Fruit fly (Drosophila melanogaster): Measurements from ENCODE around the gene Kap-alpha1.
A peak's percentile ranks its signal among the peaks of the same experiment; 100 is the strongest.

Kap-alpha1 gene

DNA sequence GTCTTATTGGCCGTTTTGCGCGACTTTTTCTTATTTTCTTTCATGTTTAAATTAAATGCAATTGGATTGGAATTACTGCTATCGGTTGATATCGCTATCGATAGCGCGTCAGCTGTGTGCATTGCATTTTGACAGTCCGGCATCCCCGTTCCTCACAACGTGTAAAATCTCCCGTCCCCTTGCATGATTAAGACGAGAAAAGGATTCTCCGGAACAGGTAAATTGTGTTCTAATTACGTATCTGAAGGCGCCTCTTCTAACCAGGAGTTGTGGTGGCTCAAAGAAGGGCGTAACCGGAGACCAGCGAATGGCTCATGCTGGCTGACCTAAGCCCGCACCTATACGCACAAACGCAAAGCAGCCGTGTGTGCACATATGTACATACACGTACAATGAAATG is at the start of gene Kap-alpha1, which contains the start of gene CG14104 (continued):
- TF ChIP-seq CG13424 (tag; optimal IDR thresholded peaks at IDR 0.05) (no peak), esg (GFP tag; conservative IDR thresholded peaks at IDR 0.05) (no peak), CG10959 (GFP tag; IDR thresholded peaks at IDR 0.05) (no peak), odd (GFP tag; optimal IDR thresholded peaks at IDR 0.05) (no peak), grau (tag; optimal IDR thresholded peaks at IDR 0.05) (no peak), CG11560 (tag; IDR thresholded peaks at IDR 0.05) (no peak), Oaz (GFP tag; IDR thresholded peaks at IDR 0.05) (no peak), CG10274 (GFP tag; optimal IDR thresholded peaks at IDR 0.05) (no peak), CG17328 (GFP tag; IDR thresholded peaks at IDR 0.05) (no peak), nau (GFP tag; optimal IDR thresholded peaks at IDR 0.05) (no peak), inv (GFP tag; IDR thresholded peaks at IDR 0.05; ENCODE audit: partially characterized antibody) (peak; percentile 46; the same call in 1 of the 2 replicates), emc (GFP tag; optimal IDR thresholded peaks at IDR 0.05) (no peak), bab2 (GFP tag; optimal IDR thresholded peaks at IDR 0.05) (no peak), B-H2 (GFP tag; optimal IDR thresholded peaks at IDR 0.05) (no peak), lilli (GFP tag; optimal IDR thresholded peaks at IDR 0.05) (no peak), unc-4 (GFP tag; IDR thresholded peaks at IDR 0.05; ENCODE audit: partially characterized antibody) (peak; percentile 70), CG11696 (GFP tag; IDR thresholded peaks at IDR 0.05) (no peak), Gug (GFP tag; IDR thresholded peaks at IDR 0.05) (no peak), Atf3 (GFP tag; optimal IDR thresholded peaks at IDR 0.05) (no peak), nom (GFP tag; optimal IDR thresholded peaks at IDR 0.05) (peak; percentile 24), B-H1 (GFP tag; IDR thresholded peaks at IDR 0.05) (no peak), CG12744 (GFP tag; optimal IDR thresholded peaks at IDR 0.05) (no peak), Ptx1 (GFP tag; IDR thresholded peaks at IDR 0.05) (no peak), CG3163 (GFP tag; optimal IDR thresholded peaks at IDR 0.05) (no peak), nmo (GFP tag; optimal IDR thresholded peaks at IDR 0.05) (no peak), Atf6 (GFP tag; IDR thresholded peaks at IDR 0.05) (no peak), nerfin-1 (tag; optimal IDR thresholded peaks at IDR 0.05) (no peak), ken (GFP tag; IDR thresholded peaks at IDR 0.05) (no peak), CG31388 (GFP tag; optimal IDR thresholded peaks at IDR 0.05) (no peak), CG34422 (GFP tag; IDR thresholded peaks at IDR 0.05) (peak; percentile 45; the same call in 1 of the 3 replicates), sr (GFP tag; IDR thresholded peaks at IDR 0.05) (no peak), corto (GFP tag; optimal IDR thresholded peaks at IDR 0.05) (no peak), CG15269 (tag; optimal IDR thresholded peaks at IDR 0.05) (no peak), CG4328 (GFP tag; optimal IDR thresholded peaks at IDR 0.05) (no peak), Hmx (GFP tag; optimal IDR thresholded peaks at IDR 0.05) (no peak), D (optimal IDR thresholded peaks at IDR 0.05) (peak; percentile 43), D (GFP tag; optimal IDR thresholded peaks at IDR 0.05) (no peak), CG14965 (GFP tag; optimal IDR thresholded peaks at IDR 0.05; ENCODE audit: borderline replicate concordance) (no peak), zen (tag; optimal IDR thresholded peaks at IDR 0.05) (peak; percentile 43), Usf (GFP tag; optimal IDR thresholded peaks at IDR 0.05) (no peak), Mrtf (GFP tag; IDR thresholded peaks at IDR 0.05) (no peak), YL-1 (GFP tag; optimal IDR thresholded peaks at IDR 0.05) (peak; percentile 57), gce (GFP tag; IDR thresholded peaks at IDR 0.05) (no peak), mld (GFP tag; IDR thresholded peaks at IDR 0.05; ENCODE audit: partially characterized antibody) (0 out of 3 replicates have a peak, but pooled peaks have one; percentile 12), cwo (GFP tag; optimal IDR thresholded peaks at IDR 0.05) (no peak), pfk (GFP tag; optimal IDR thresholded peaks at IDR 0.05) (no peak), cg (GFP tag; optimal IDR thresholded peaks at IDR 0.05) (peak; percentile 92), pzg (GFP tag; optimal IDR thresholded peaks at IDR 0.05) (peak; percentile 55), CG2129 (GFP tag; IDR thresholded peaks at IDR 0.05; ENCODE audit: partially characterized antibody) (peak; percentile 21; the same call in 1 of the 2 replicates), lab (GFP tag; optimal IDR thresholded peaks at IDR 0.05) (no peak), oc (tag; optimal IDR thresholded peaks at IDR 0.05) (no peak)

Measured in whole organism, embryonic.